Worm (Caenorhabditis elegans): ENCODE results near the gene F46B3.15.

The F46B3.15 gene

DNA sequence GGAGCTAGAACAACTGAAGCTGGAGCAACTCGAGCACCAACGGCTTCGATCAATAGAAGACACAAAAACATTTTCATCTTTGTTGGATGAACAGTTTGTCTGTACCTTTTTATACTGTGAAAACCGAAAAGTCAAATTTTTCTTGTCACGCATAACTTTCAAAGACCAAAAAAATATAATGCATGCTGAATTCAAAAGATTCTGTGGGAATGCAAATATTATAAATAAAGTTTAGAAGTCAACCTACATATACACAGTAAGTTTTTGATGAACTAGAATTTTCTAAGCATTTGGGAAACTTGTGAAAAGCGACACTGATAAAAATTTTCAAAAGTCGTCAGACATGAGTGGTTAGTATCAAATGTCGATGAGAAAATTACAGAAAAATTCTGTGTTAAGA lies at the start of gene F46B3.15:
Gene F46B3.15 (minus strand): TSS at position 101 of the 400 bp plus-strand sequence.
- TF ChIP-seq dpl-1 (GFP tag; optimal IDR thresholded peaks at IDR 0.05) (no peak), F44E2.7 (GFP tag; IDR thresholded peaks at IDR 0.05) (no peak), F26F4.8 (GFP tag; conservative IDR thresholded peaks at IDR 0.05) (no peak), dmd-6 (GFP tag; IDR thresholded peaks at IDR 0.05) (no peak), aly-2 (tag; optimal IDR thresholded peaks at IDR 0.05) (no peak), lin-39 (tag; optimal IDR thresholded peaks at IDR 0.05) (no peak), tag-97 (GFP tag; IDR thresholded peaks at IDR 0.05) (no peak), Y105C5A.15 (GFP tag; IDR thresholded peaks at IDR 0.05) (no peak), mxl-3 (GFP tag; optimal IDR thresholded peaks at IDR 0.05) (no peak)

DNA sequence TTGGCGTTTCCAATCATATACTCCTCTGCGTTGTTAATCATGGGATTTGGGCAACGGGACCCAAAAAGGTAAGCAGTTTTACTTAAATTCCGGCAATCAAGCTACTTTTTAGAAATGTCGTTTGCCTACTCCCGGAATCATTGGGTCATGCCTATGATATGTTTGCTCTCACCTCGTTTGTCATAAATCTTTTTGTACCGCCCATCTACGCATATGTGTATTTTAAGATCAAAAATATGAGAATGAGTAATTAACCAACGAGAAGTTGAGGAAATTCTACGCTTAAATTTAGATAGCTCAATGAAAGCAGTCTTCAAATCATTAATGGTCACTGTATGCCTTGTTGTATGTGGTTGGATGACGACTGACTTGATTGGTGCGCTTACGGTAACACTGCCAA lies 48.8 kb upstream of the F46B3.15 start:
- TF ChIP-seq unc-62 (GFP tag; optimal IDR thresholded peaks at IDR 0.05 in 1 of 2) (peak in 1 of 2 experiments; percentile 98), unc-62 (tag; optimal IDR thresholded peaks at IDR 0.05) (no peak), F26F4.8 (GFP tag; conservative IDR thresholded peaks at IDR 0.05) (no peak)

DNA sequence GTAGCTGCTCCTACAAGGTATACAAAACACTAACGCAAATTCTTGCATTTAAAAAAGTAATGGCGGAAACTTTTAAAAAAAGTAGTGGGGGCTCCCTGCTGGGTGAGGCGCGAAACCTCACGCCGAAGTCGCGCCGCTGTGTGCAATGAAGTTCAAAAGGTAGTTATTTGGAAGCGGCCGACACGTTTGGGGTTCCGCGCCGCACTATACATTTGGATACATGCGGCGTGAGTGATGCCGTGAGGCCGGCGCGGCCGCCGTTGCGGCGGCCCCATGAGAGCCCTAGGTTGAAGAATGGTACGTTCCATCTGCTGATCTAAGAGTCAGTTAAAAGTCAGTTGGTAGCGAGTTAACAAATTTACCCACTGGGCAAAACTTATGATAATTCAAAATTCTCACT lies 48.3 kb upstream of the F46B3.15 start:
- TF ChIP-seq T26A8.4 (GFP tag; IDR thresholded peaks at IDR 0.05), result no peak
- TF ChIP-seq nhr-6 (tag; optimal IDR thresholded peaks at IDR 0.05), result no peak
- 0 out of 2 replicates have a peak, but pooled peaks have one; percentile 32 for TF ChIP-seq Y48G9A.11 (GFP tag; IDR thresholded peaks at IDR 0.05)
- no peak for TF ChIP-seq dmd-9 (GFP tag; IDR thresholded peaks at IDR 0.05)
- TF ChIP-seq mep-1 (tag; optimal IDR thresholded peaks at IDR 0.05), result no peak
- no peak for TF ChIP-seq zip-2 (tag; optimal IDR thresholded peaks at IDR 0.05)
- TF ChIP-seq set-16 (GFP tag; IDR thresholded peaks at IDR 0.05), result peak; percentile 63
- no peak for TF ChIP-seq snpc-1.2 (GFP tag; IDR thresholded peaks at IDR 0.05)
- no peak for TF ChIP-seq ceh-32 (tag; optimal IDR thresholded peaks at IDR 0.05; ENCODE audit: poor library complexity)
- no peak for TF ChIP-seq nhr-10 (tag; optimal IDR thresholded peaks at IDR 0.05)

DNA sequence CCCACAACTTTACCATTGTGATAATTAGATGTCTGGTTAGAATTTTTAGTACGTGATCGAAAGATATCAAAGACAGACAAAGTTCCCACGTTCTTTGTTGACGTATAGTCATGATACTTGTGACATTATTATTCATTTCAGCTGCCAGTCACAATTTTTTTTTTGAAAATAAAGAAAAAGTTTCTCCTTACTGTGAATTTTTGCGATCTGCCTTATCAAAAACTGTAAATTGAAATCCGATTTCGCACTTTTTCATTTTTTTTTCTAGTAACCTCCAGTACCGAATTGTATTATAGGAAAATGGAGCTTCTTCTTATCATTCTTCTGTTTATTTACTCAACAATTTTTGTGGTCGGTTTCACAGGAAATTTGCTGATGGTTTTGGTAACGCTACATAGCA lies 47.6 kb upstream of the F46B3.15 start, which contains the start of gene srsx-35:
Gene srsx-35 (plus strand): TSS at position 301 of the 400 bp plus-strand sequence.
- TF ChIP-seq unc-62 (GFP tag; optimal IDR thresholded peaks at IDR 0.05 in 1 of 2) (peak in 1 of 2 experiments; percentile 10), unc-62 (tag; optimal IDR thresholded peaks at IDR 0.05) (no peak), snpc-4 (tag; optimal IDR thresholded peaks at IDR 0.05) (no peak), aha-1 (tag) (peak; percentile 36)

DNA sequence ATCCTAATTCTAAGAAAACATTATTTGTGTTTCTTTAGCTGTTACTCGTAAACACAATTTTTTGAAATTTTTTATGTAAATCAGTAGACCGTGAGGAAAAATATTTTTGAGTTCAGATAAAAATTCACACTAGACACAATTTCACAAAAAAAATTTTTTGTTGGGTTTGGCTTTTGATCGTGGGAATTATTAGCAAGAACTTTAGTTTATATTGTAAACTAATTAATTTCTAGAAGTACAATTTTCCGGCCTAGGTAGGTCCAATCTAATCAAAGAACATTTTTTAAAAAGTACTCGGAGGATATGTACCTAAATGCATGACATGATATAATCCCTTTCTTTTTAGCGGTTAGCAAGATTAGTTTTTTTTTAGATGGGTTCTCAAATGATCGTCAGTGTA lies 46.7 kb upstream of the F46B3.15 start:
- TF ChIP-seq pha-4 (GFP tag; IDR thresholded peaks at IDR 0.05) (no peak), pha-4 (tag; optimal IDR thresholded peaks at IDR 0.05) (no peak), hlh-30 (tag; optimal IDR thresholded peaks at IDR 0.05; ENCODE audit: insufficient read depth) (no peak), egl-43 (GFP tag; IDR thresholded peaks at IDR 0.05) (no peak), gei-8 (GFP tag; optimal IDR thresholded peaks at IDR 0.05) (no peak), jun-1 (tag; optimal IDR thresholded peaks at IDR 0.05) (no peak), unc-62 (GFP tag; optimal IDR thresholded peaks at IDR 0.05 in 1 of 2) (peak in 1 of 2 experiments; percentile 92), unc-62 (tag; optimal IDR thresholded peaks at IDR 0.05) (no peak)

DNA sequence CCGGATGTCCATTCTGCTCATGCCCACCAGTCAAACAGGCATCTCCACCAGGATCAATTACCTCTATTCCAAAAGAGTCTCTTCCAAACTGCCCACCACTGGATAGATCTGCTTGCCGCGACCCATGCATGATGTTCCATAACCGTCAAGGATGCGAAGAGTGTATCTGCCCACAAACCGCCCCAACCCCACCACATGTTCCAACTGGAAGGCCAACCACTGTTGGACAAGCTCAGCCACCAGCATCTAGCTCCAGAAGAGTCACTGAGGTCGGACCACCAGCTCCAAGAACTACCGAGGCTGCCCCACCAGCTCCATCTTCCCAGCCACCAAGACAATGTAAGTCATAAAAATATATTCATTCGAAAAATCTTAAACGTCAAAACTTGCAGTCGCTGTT lies 37.1 kb upstream of the F46B3.15 start:
- TF ChIP-seq unc-62 (GFP tag; optimal IDR thresholded peaks at IDR 0.05 in 1 of 2) (no peak), unc-62 (tag; optimal IDR thresholded peaks at IDR 0.05) (no peak), set-16 (GFP tag; IDR thresholded peaks at IDR 0.05) (peak; percentile 29; the same call in 1 of the 2 replicates), madf-9 (GFP tag; conservative IDR thresholded peaks at IDR 0.05) (0 out of 2 replicates have a peak, but pooled peaks have one; percentile 9), lim-7 (GFP tag; IDR thresholded peaks at IDR 0.05) (peak; percentile 36; the same call in 1 of the 2 replicates)
